Fruit fly (Drosophila melanogaster): ENCODE results near the gene Vml.
A peak's percentile ranks its signal among the peaks of the same experiment; 100 is the strongest.

The Vml gene

DNA sequence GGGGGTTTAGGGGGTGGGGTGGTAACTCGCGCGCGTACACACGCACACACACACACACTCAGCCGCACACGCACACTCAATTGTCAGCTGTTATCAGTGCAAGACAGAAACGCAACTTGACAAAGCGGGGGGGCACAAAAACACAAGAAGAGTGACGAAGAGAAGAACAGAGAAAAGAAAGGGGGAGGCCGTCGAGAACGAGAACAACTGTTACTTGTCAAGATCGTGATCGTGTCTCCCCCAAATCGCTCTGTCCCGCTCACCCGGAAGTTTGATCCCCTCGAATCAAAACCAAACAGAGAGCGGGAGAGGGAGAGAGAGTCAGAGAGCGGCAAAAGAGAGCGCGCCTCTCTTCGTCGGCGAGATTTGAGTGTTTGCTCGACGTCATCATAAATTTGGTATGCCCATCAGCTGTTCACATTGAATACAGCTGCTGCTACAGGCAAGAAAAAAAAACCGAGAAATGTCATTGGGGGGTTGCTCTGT lies 41.8 kb downstream of the Vml start (continued):
- TF ChIP-seq Deaf1 (tag; optimal IDR thresholded peaks at IDR 0.05) (peak; percentile 28), Hr39 (optimal IDR thresholded peaks at IDR 0.05) (peak; percentile 60), pita (GFP tag; optimal IDR thresholded peaks at IDR 0.05) (no peak), en (GFP tag; optimal IDR thresholded peaks at IDR 0.05) (no peak), pho (GFP tag; optimal IDR thresholded peaks at IDR 0.05) (peak; percentile 2), Mad (GFP tag; optimal IDR thresholded peaks at IDR 0.05) (no peak), CG3163 (GFP tag; optimal IDR thresholded peaks at IDR 0.05) (peak; percentile 94), lbe (GFP tag; optimal IDR thresholded peaks at IDR 0.05) (peak; percentile 74), CG10366 (GFP tag; IDR thresholded peaks at IDR 0.05) (no peak), z (GFP tag; IDR thresholded peaks at IDR 0.05) (peak; percentile 71; the same call in 2 of the 3 replicates), kni (GFP tag; optimal IDR thresholded peaks at IDR 0.05) (peak; percentile 77), Meics (GFP tag; optimal IDR thresholded peaks at IDR 0.05) (peak; percentile 27), crp (GFP tag; optimal IDR thresholded peaks at IDR 0.05) (peak in 1 of 2 experiments; percentile 72), ssp (GFP tag; IDR thresholded peaks at IDR 0.05) (no peak), caup (GFP tag; optimal IDR thresholded peaks at IDR 0.05; ENCODE audit: severe bottlenecking) (no peak), klu (GFP tag; IDR thresholded peaks at IDR 0.05) (no peak), Scr (GFP tag; IDR thresholded peaks at IDR 0.05; ENCODE audit: partially characterized antibody) (peak; percentile 31), ash1 (GFP tag; optimal IDR thresholded peaks at IDR 0.05) (no peak), CG3847 (GFP tag; IDR thresholded peaks at IDR 0.05) (no peak), wek (GFP tag; optimal IDR thresholded peaks at IDR 0.05) (peak; percentile 31), kah (GFP tag; optimal IDR thresholded peaks at IDR 0.05) (peak; percentile 32), pros (GFP tag; optimal IDR thresholded peaks at IDR 0.05) (peak; percentile 97), CG2202 (tag; optimal IDR thresholded peaks at IDR 0.05) (no peak), NK7.1 (GFP tag; optimal IDR thresholded peaks at IDR 0.05) (no peak), ci (GFP tag; IDR thresholded peaks at IDR 0.05) (peak; percentile 61; the same call in 2 of the 3 replicates), pnt (GFP tag; optimal IDR thresholded peaks at IDR 0.05) (no peak), gsb-n (tag; optimal IDR thresholded peaks at IDR 0.05) (peak; percentile 21), ATbp (GFP tag; optimal IDR thresholded peaks at IDR 0.05) (peak; percentile 41), unc-4 (GFP tag; IDR thresholded peaks at IDR 0.05; ENCODE audit: partially characterized antibody) (peak; percentile 46; the same call in 1 of the 2 replicates), CG4360 (GFP tag; IDR thresholded peaks at IDR 0.05) (peak; percentile 43; the same call in 1 of the 2 replicates), aop (GFP tag; IDR thresholded peaks at IDR 0.05) (peak; percentile 97), CG16863 (GFP tag; optimal IDR thresholded peaks at IDR 0.05) (peak; percentile 11), fd102C (GFP tag; optimal IDR thresholded peaks at IDR 0.05) (no peak), sob (GFP tag; IDR thresholded peaks at IDR 0.05) (peak; percentile 28; the same call in 1 of the 2 replicates), Adf1 (GFP tag; IDR thresholded peaks at IDR 0.05) (peak; percentile 74), cad (GFP tag; optimal IDR thresholded peaks at IDR 0.05) (peak; percentile 44), CG8388 (GFP tag; optimal IDR thresholded peaks at IDR 0.05) (no peak), Nf-YC (tag; optimal IDR thresholded peaks at IDR 0.05) (peak; percentile 9), CG34376 (GFP tag; optimal IDR thresholded peaks at IDR 0.05) (peak; percentile 76), grn (GFP tag; optimal IDR thresholded peaks at IDR 0.05) (peak; percentile 59), crol (GFP tag; IDR thresholded peaks at IDR 0.05) (peak; percentile 91), Hand (GFP tag; optimal IDR thresholded peaks at IDR 0.05) (peak; percentile 28), CG2129 (GFP tag; IDR thresholded peaks at IDR 0.05; ENCODE audit: partially characterized antibody) (no peak), sens (GFP tag) (peak; percentile 74), maf-S (GFP tag; optimal IDR thresholded peaks at IDR 0.05) (no peak), ranshi (GFP tag; IDR thresholded peaks at IDR 0.05) (no peak), Trl (optimal IDR thresholded peaks at IDR 0.05) (peak; percentile 94 to 99), Trl (GFP tag; optimal IDR thresholded peaks at IDR 0.05) (peak; percentile 63), CG12219 (GFP tag; optimal IDR thresholded peaks at IDR 0.05) (peak; percentile 24), CG12299 (tag; optimal IDR thresholded peaks at IDR 0.05) (peak; percentile 3), Eip74EF (GFP tag; optimal IDR thresholded peaks at IDR 0.05) (peak in 1 of 2 experiments; percentile 98)

Measured in whole organism, embryonic.